Worm (Caenorhabditis elegans) whole organism, early embryonic: Measurements from ENCODE around the gene cyp-25A3.

ENCODE experiments used
- B0310.2 ChIP-seq: sonication (generic microtip); optimal IDR thresholded peaks from 2 replicates; lab custom pipeline; 2016; ENCODE audit warnings: mild to moderate bottlenecking, missing genetic modification characterization, missing compliant biosample characterization
- F13C5.2 ChIP-seq: sonication (generic microtip); optimal IDR thresholded peaks from 2 replicates; lab custom pipeline; 2017; ENCODE audit warnings: mild to moderate bottlenecking, missing genetic modification characterization, inconsistent platforms, missing compliant biosample characterization
- ama-1 ChIP-seq: fragments of 150-350 bp; optimal IDR thresholded peaks from 2 replicates; lab custom pipeline; 2014
- ceh-13 ChIP-seq: fragments of 200-800 bp; sonication (Bioruptor generic); optimal IDR thresholded peaks from 2 replicates; lab custom pipeline; 2018; ENCODE audit warnings: mild to moderate bottlenecking, missing genetic modification characterization, missing compliant biosample characterization
- ceh-36 ChIP-seq: sonication (generic microtip); optimal IDR thresholded peaks from 2 replicates; lab custom pipeline; 2016; ENCODE audit warnings: missing genetic modification characterization, inconsistent platforms, missing compliant biosample characterization
- ets-7 ChIP-seq: sonication (generic microtip); optimal IDR thresholded peaks from 2 replicates; lab custom pipeline; 2016; ENCODE audit warnings: missing genotype, missing genetic modification characterization, missing compliant biosample characterization
- flt-1 ChIP-seq: fragments of 200-800 bp; sonication (Bioruptor generic); IDR thresholded peaks from 2 replicates; pipeline ENCODE4 v1.3.6; 2022; ENCODE audit warnings: missing genetic modification characterization, missing compliant biosample characterization
- hmbx-1 ChIP-seq: sonication (generic microtip); optimal IDR thresholded peaks from 2 replicates; lab custom pipeline; 2016; ENCODE audit warnings: mild to moderate bottlenecking, missing genetic modification characterization, missing compliant biosample characterization
- hmg-4 ChIP-seq: fragments of 200-800 bp; sonication (Bioruptor generic); optimal IDR thresholded peaks from 2 replicates; lab custom pipeline; 2018; ENCODE audit warnings: mild to moderate bottlenecking, missing genetic modification characterization, missing compliant biosample characterization
- hnd-1 ChIP-seq: sonication (generic microtip); optimal IDR thresholded peaks from 2 replicates; lab custom pipeline; 2016; ENCODE audit warnings: missing genetic modification characterization, missing compliant biosample characterization
- pes-1 ChIP-seq: fragments of 200-800 bp; sonication (Bioruptor generic); IDR thresholded peaks from 2 replicates; pipeline ENCODE4 v1.3.6; 2022; ENCODE audit warnings: missing genetic modification reagents, missing genetic modification characterization, missing compliant biosample characterization
- scrt-1 ChIP-seq: fragments of 200-800 bp; sonication (Bioruptor generic); IDR thresholded peaks from 2 replicates; pipeline ENCODE4 v1.3.6; 2022; ENCODE audit warnings: missing genetic modification characterization, missing compliant biosample characterization
- sea-1 ChIP-seq: fragments of 200-800 bp; sonication (Bioruptor generic); conservative IDR thresholded peaks from 2 replicates; pipeline ENCODE4 v1.3.6; 2022; ENCODE audit warnings: missing genetic modification characterization, missing compliant biosample characterization
- tbx-11 ChIP-seq: fragments of 200-800 bp; sonication (Bioruptor generic); IDR thresholded peaks from 2 replicates; pipeline ENCODE4 v1.3.6; 2022; ENCODE audit warnings: missing genetic modification characterization, missing compliant biosample characterization

DNA sequence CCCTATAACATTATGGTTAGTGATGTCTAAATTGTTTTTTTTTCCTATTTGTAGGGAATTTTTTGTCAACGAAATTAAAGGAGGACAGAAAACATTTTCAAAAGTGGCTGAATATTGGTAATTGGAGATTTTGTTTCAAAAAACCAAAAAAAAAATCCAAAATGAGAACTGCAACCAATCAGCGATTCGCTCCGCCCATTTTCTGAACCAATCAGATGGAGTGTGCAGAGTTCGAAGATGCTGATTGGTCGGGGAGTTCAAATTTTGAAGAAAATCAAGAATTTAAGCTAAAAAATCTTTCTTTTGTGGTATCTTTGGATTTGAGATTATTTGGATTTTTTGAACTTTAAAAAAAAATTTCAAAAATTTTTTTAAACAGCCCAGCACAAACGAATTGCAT lies 41.1 kb downstream of the cyp-25A3 start:
- TF ChIP-seq sea-1 (no peak), ama-1 (lab: Kevin White, UChicago) (no peak), flt-1 (GFP tag; lab: Robert Waterston, UW) (no peak), tbx-11 (GFP tag; lab: Robert Waterston, UW) (no peak), hnd-1 (tag; lab: Kevin White, UChicago) (no peak), ets-7 (no peak), hmg-4 (no peak), pes-1 (no peak), B0310.2 (tag; lab: Kevin White, UChicago) (no peak), ceh-13 (no peak), ceh-36 (tag; lab: Kevin White, UChicago) (no peak), scrt-1 (no peak), F13C5.2 (tag; lab: Kevin White, UChicago) (no peak), hmbx-1 (tag; lab: Kevin White, UChicago) (no peak)
